Fruit fly (Drosophila melanogaster) whole organism, embryonic: Measurements from ENCODE around the gene eIF4G2.
A peak's percentile ranks its signal among the peaks of the same experiment; 100 is the strongest.

Experiments used
- Atf-2 ChIP-seq: fragments of 200-800 bp; sonication (Bioruptor generic); optimal IDR thresholded peaks from 2 replicates; lab custom pipeline; 2016; ENCODE audit warnings: missing biosample characterization, missing genetic modification characterization
- Bteb2 ChIP-seq: fragments of 200-800 bp; sonication (Bioruptor generic); optimal IDR thresholded peaks from 2 replicates; lab custom pipeline; 2016; ENCODE audit warnings: missing biosample characterization, missing genetic modification characterization
- CG10654 ChIP-seq: fragments of 200-800 bp; sonication (Bioruptor generic); optimal IDR thresholded peaks from 2 replicates; lab custom pipeline; 2016; ENCODE audit warnings: missing biosample characterization, missing genetic modification characterization
- CG10979 ChIP-seq: fragments of 200-800 bp; sonication (Bioruptor generic); optimal IDR thresholded peaks from 2 replicates; lab custom pipeline; 2018; ENCODE audit warnings: missing biosample characterization, mild to moderate bottlenecking, missing genetic modification characterization, moderate library complexity
- CG11085 ChIP-seq: fragments of 200-800 bp; sonication (Bioruptor generic); IDR thresholded peaks from 2 replicates; pipeline ENCODE4 v1.3.6; 2022; ENCODE audit warnings: missing biosample characterization, missing genetic modification characterization
- CG11093 ChIP-seq: fragments of 200-800 bp; sonication (Bioruptor generic); IDR thresholded peaks from 3 replicates; pipeline ENCODE4 v1.3.6; 2022; ENCODE audit warnings: missing biosample characterization, missing genetic modification characterization
- CG11723 ChIP-seq: fragments of 200-800 bp; sonication (Bioruptor generic); optimal IDR thresholded peaks from 2 replicates; lab custom pipeline; 2017; ENCODE audit warnings: missing biosample characterization, mild to moderate bottlenecking, missing genetic modification characterization
- CG1647 ChIP-seq: fragments of 200-800 bp; sonication (Bioruptor generic); optimal IDR thresholded peaks from 3 replicates; lab custom pipeline; 2016; ENCODE audit warnings: missing biosample characterization, missing genetic modification characterization
- CG17802 ChIP-seq: fragments of 200-800 bp; sonication (Bioruptor generic); optimal IDR thresholded peaks from 2 replicates; lab custom pipeline; 2018; ENCODE audit warnings: missing biosample characterization, mild to moderate bottlenecking, missing genetic modification characterization, moderate library complexity
- CG18764 ChIP-seq: fragments of 200-800 bp; sonication (Bioruptor generic); optimal IDR thresholded peaks from 3 replicates; lab custom pipeline; 2016; ENCODE audit warnings: missing biosample characterization, missing genetic modification characterization
- CG2129 ChIP-seq: fragments of 200-800 bp; sonication (Bioruptor generic); IDR thresholded peaks from 2 replicates; pipeline ENCODE4 v1.3.6; 2022; ENCODE audit warnings: missing biosample characterization, missing genetic modification characterization; ENCODE audit not compliant: partially characterized antibody
- CG30431 ChIP-seq: fragments of 200-800 bp; sonication (Bioruptor generic); optimal IDR thresholded peaks from 2 replicates; lab custom pipeline; 2017; ENCODE audit warnings: missing biosample characterization, missing genetic modification characterization
- CG31388 ChIP-seq: fragments of 200-800 bp; sonication (Bioruptor generic); optimal IDR thresholded peaks from 2 replicates; lab custom pipeline; 2016; ENCODE audit warnings: missing biosample characterization, missing genetic modification characterization
- CG31441 ChIP-seq: fragments of 200-800 bp; sonication (Bioruptor generic); IDR thresholded peaks from 2 replicates; pipeline ENCODE4 v1.3.6; 2022; ENCODE audit warnings: missing biosample characterization, missing genetic modification characterization
- CG32767 ChIP-seq: fragments of 200-800 bp; sonication (Bioruptor generic); IDR thresholded peaks from 2 replicates; pipeline ENCODE4 v1.3.6; 2022; ENCODE audit warnings: missing biosample characterization, missing genetic modification characterization
- CG4854 ChIP-seq: fragments of 200-800 bp; sonication (Bioruptor generic); optimal IDR thresholded peaks from 2 replicates; lab custom pipeline; 2016; ENCODE audit warnings: missing biosample characterization, missing genetic modification characterization, inconsistent platforms
- CG6813 ChIP-seq: fragments of 200-800 bp; sonication (Bioruptor generic); optimal IDR thresholded peaks from 2 replicates; lab custom pipeline; 2017; ENCODE audit warnings: missing biosample characterization, missing genetic modification characterization, mild to moderate bottlenecking, moderate library complexity, missing genetic modification reagents
- CG8290 ChIP-seq, 3 experiments: fragments of 200-800 bp; sonication (Bioruptor generic); optimal IDR thresholded peaks; 2 replicates each; lab custom pipeline; 2016 to 2019; ENCODE audit warnings: missing biosample characterization in 3 of 3, missing genetic modification characterization in 3 of 3, mild to moderate bottlenecking in 2 of 3, moderate library complexity in 1 of 3
- CG8944 ChIP-seq: fragments of 200-800 bp; sonication (Bioruptor generic); optimal IDR thresholded peaks from 3 replicates; lab custom pipeline; 2016; ENCODE audit warnings: missing biosample characterization, missing genetic modification characterization
- CG9817 ChIP-seq: fragments of 200-800 bp; sonication (Bioruptor generic); optimal IDR thresholded peaks from 2 replicates; lab custom pipeline; 2018; ENCODE audit warnings: missing biosample characterization, mild to moderate bottlenecking, missing genetic modification characterization, moderate library complexity
- Chrac-16 ChIP-seq: fragments of 200-800 bp; sonication (Bioruptor generic); optimal IDR thresholded peaks from 3 replicates; lab custom pipeline; 2016; ENCODE audit warnings: missing biosample characterization, missing genetic modification characterization
- D19A ChIP-seq: fragments of 200-800 bp; optimal IDR thresholded peaks from 3 replicates; lab custom pipeline; 2019; ENCODE audit warnings: missing biosample characterization, mild to moderate bottlenecking, missing genetic modification characterization, moderate library complexity
- Dad ChIP-seq: fragments of 200-800 bp; sonication (Bioruptor generic); optimal IDR thresholded peaks from 3 replicates; lab custom pipeline; 2016; ENCODE audit warnings: missing biosample characterization, missing genetic modification characterization
- Deaf1 ChIP-seq: fragments of 200-800 bp; optimal IDR thresholded peaks from 3 replicates; lab custom pipeline; 2019; ENCODE audit warnings: missing biosample characterization, mild to moderate bottlenecking, missing genetic modification characterization, moderate library complexity
- Dip2 ChIP-seq: fragments of 200-800 bp; sonication (Bioruptor generic); IDR thresholded peaks from 2 replicates; pipeline ENCODE4 v1.3.6; 2022; ENCODE audit warnings: missing biosample characterization, missing genetic modification characterization
- Doc2 ChIP-seq: fragments of 200-800 bp; sonication (Bioruptor generic); IDR thresholded peaks from 2 replicates; pipeline ENCODE4 v1.3.6; 2022; ENCODE audit warnings: missing biosample characterization, missing genetic modification characterization
- Fer1 ChIP-seq: fragments of 200-800 bp; sonication (Bioruptor generic); optimal IDR thresholded peaks from 2 replicates; lab custom pipeline; 2017; ENCODE audit warnings: missing biosample characterization, mild to moderate bottlenecking, missing genetic modification characterization
- H2.0 ChIP-seq: fragments of 200-800 bp; sonication (Bioruptor generic); IDR thresholded peaks from 2 replicates; pipeline ENCODE4 v1.3.6; 2022; ENCODE audit warnings: missing biosample characterization, missing genetic modification characterization
- MTF-1 ChIP-seq: fragments of 200-800 bp; sonication (Bioruptor generic); optimal IDR thresholded peaks from 2 replicates; lab custom pipeline; 2018; ENCODE audit warnings: missing biosample characterization, mild to moderate bottlenecking, missing genetic modification characterization, borderline replicate concordance
- Med ChIP-seq: fragments of 200-800 bp; sonication (Bioruptor generic); peaks from one replicate; lab custom pipeline; 2016; ENCODE audit warnings: missing biosample characterization, missing genetic modification characterization, mild to moderate bottlenecking, inconsistent platforms, moderate library complexity
- Meics ChIP-seq: fragments of 200-800 bp; sonication (Bioruptor generic); optimal IDR thresholded peaks from 2 replicates; lab custom pipeline; 2017; ENCODE audit warnings: missing biosample characterization, mild to moderate bottlenecking, missing genetic modification characterization
- Oaz ChIP-seq: fragments of 200-800 bp; sonication (Bioruptor generic); IDR thresholded peaks from 2 replicates; pipeline ENCODE4 v1.3.6; 2022; ENCODE audit warnings: missing biosample characterization, missing genetic modification characterization
- Pdp1 ChIP-seq, 2 experiments: fragments of 200-800 bp; sonication (Bioruptor generic); optimal IDR thresholded peaks; 3 replicates each; lab custom pipeline; 2016; ENCODE audit warnings: missing biosample characterization in 2 of 2, missing genetic modification characterization in 2 of 2, mild to moderate bottlenecking in 1 of 2, moderate library complexity in 1 of 2
- Side ChIP-seq: fragments of 200-800 bp; sonication (Bioruptor generic); optimal IDR thresholded peaks from 2 replicates; lab custom pipeline; 2016; ENCODE audit warnings: missing biosample characterization, missing genetic modification characterization
- Sry-β ChIP-seq: fragments of 200-800 bp; sonication (Bioruptor generic); optimal IDR thresholded peaks from 2 replicates; lab custom pipeline; 2018; ENCODE audit warnings: missing biosample characterization, mild to moderate bottlenecking, missing genetic modification characterization, moderate library complexity
- ap ChIP-seq: fragments of 200-800 bp; sonication (Bioruptor generic); IDR thresholded peaks from 2 replicates; pipeline ENCODE4 v1.3.6; 2022; ENCODE audit warnings: missing biosample characterization, missing genetic modification characterization
- ara ChIP-seq: fragments of 200-800 bp; sonication (Bioruptor generic); IDR thresholded peaks from 2 replicates; pipeline ENCODE4 v1.3.6; 2022; ENCODE audit warnings: missing biosample characterization, missing genetic modification characterization
- chif ChIP-seq, 2 experiments: fragments of 200-800 bp; sonication (Bioruptor generic); optimal IDR thresholded peaks; 3 replicates each; lab custom pipeline; 2016; ENCODE audit warnings: missing biosample characterization in 2 of 2, missing genetic modification characterization in 2 of 2
- corto ChIP-seq: fragments of 200-800 bp; sonication (Bioruptor generic); optimal IDR thresholded peaks from 2 replicates; lab custom pipeline; 2016; ENCODE audit warnings: missing biosample characterization, mild to moderate bottlenecking, missing genetic modification characterization, moderate library complexity
- en ChIP-seq: fragments of 200-800 bp; sonication (Bioruptor generic); optimal IDR thresholded peaks from 2 replicates; lab custom pipeline; 2016; ENCODE audit warnings: missing biosample characterization, missing genetic modification characterization
- fd96Cb ChIP-seq: fragments of 200-800 bp; sonication (Bioruptor generic); optimal IDR thresholded peaks from 2 replicates; lab custom pipeline; 2018; ENCODE audit warnings: missing biosample characterization, mild to moderate bottlenecking, missing genetic modification characterization, moderate library complexity
- grn ChIP-seq: fragments of 200-800 bp; sonication (Bioruptor generic); optimal IDR thresholded peaks from 3 replicates; lab custom pipeline; 2017; ENCODE audit warnings: missing biosample characterization, missing genetic modification characterization
- jing ChIP-seq: fragments of 200-800 bp; sonication (Bioruptor generic); optimal IDR thresholded peaks from 2 replicates; lab custom pipeline; 2018; ENCODE audit warnings: missing biosample characterization, mild to moderate bottlenecking, missing genetic modification characterization
- lov ChIP-seq, 2 experiments: fragments of 200-800 bp in 1 of 2; fragments of >200 bp in 1 of 2; sonication (Bioruptor generic) in 1 of 2; IDR thresholded peaks in 1 of 2; optimal IDR thresholded peaks in 1 of 2; 2 replicates in 1 of 2; 3 replicates in 1 of 2; pipeline versions ENCODE4 v1.3.6 to Lab custom; 2017 to 2022; ENCODE audit warnings: missing biosample characterization in 1 of 2, missing genetic modification characterization in 1 of 2
- nau ChIP-seq: fragments of 200-800 bp; sonication (Bioruptor generic); optimal IDR thresholded peaks from 3 replicates; lab custom pipeline; 2017; ENCODE audit warnings: missing biosample characterization, mild to moderate bottlenecking, missing genetic modification characterization, missing genetic modification reagents
- phol ChIP-seq: fragments of 200-800 bp; sonication (Bioruptor generic); optimal IDR thresholded peaks from 3 replicates; lab custom pipeline; 2018; ENCODE audit warnings: missing biosample characterization, mild to moderate bottlenecking, missing genetic modification characterization, moderate library complexity
- pzg ChIP-seq: fragments of 200-800 bp; sonication (Bioruptor generic); optimal IDR thresholded peaks from 3 replicates; lab custom pipeline; 2018; ENCODE audit warnings: missing biosample characterization, mild to moderate bottlenecking, missing genetic modification characterization, moderate library complexity
- seq ChIP-seq: fragments of 200-800 bp; sonication (Bioruptor generic); IDR thresholded peaks from 2 replicates; pipeline ENCODE4 v1.3.6; 2022; ENCODE audit warnings: missing biosample characterization, missing genetic modification characterization
- sqz ChIP-seq: fragments of 200-800 bp; sonication (Bioruptor generic); optimal IDR thresholded peaks from 3 replicates; lab custom pipeline; 2018; ENCODE audit warnings: missing biosample characterization, mild to moderate bottlenecking, missing genetic modification characterization

Gene eIF4G2

DNA sequence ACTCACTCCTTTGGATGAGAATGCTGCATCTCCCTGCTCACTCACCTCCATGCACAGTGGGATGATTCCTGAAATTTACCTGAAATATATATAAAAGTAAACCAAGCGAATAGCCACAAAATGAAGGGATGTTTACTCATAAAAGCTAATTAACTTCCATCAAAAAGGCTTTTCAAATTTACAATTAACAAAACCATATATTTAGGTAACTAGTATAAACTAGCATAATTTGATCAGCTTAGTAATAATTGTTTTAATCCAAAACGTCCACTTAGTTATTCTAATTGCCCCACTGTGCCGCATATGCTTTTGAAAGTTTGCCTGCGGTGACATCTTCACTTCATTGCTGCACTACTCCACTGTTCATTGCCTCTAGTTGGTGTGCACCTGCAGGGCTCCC, 35.1 kb downstream of the eIF4G2 start (continued):
- TF ChIP-seq nau (GFP tag; lab: Kevin White, UChicago), result peak; percentile 59
- TF ChIP-seq Dad (GFP tag; lab: Kevin White, UChicago), result peak; percentile 8
- peak; percentile 71 for TF ChIP-seq CG30431
- TF ChIP-seq Med, result peak; percentile 89
- TF ChIP-seq Bteb2 (GFP tag; lab: Kevin White, UChicago), result peak; percentile 18
- no peak for TF ChIP-seq pzg (GFP tag; lab: Kevin White, UChicago)
- TF ChIP-seq Sry-β (GFP tag; lab: Kevin White, UChicago), result no peak
- peak; percentile 76 for TF ChIP-seq CG11723 (GFP tag; lab: Kevin White, UChicago)
- peak; percentile 16 for TF ChIP-seq Meics (GFP tag; lab: Kevin White, UChicago)
- peak; percentile 40 for TF ChIP-seq CG8290 (GFP tag; optimal IDR thresholded peaks at IDR 0.05; lab: Kevin White, UChicago)
- no peak for TF ChIP-seq CG8290 (tag; optimal IDR thresholded peaks at IDR 0.05; lab: Kevin White, UChicago)
- peak; percentile 17 for TF ChIP-seq en (GFP tag; lab: Kevin White, UChicago)
- TF ChIP-seq H2.0 (GFP tag; lab: Robert Waterston, UW), result peak; percentile 57
- peak; percentile 50; the same call in 1 of the 2 replicates for TF ChIP-seq CG32767
- TF ChIP-seq lov (optimal IDR thresholded peaks at IDR 0.05; lab: Kevin White, UChicago), result no peak
- TF ChIP-seq lov (GFP tag; IDR thresholded peaks at IDR 0.05; lab: Robert Waterston, UW), result no peak
- peak; percentile 65; the same call in 2 of the 3 replicates for TF ChIP-seq CG11093 (GFP tag; lab: Robert Waterston, UW)
- peak; percentile 69 to 83 for TF ChIP-seq chif (GFP tag; optimal IDR thresholded peaks at IDR 0.05; lab: Kevin White, UChicago)
- TF ChIP-seq jing (GFP tag; lab: Kevin White, UChicago), result peak; percentile 71
- TF ChIP-seq Chrac-16 (GFP tag; lab: Kevin White, UChicago), result peak; percentile 76
- peak; percentile 91 for TF ChIP-seq phol (tag; lab: Kevin White, UChicago)
- no peak for TF ChIP-seq CG2129 (GFP tag; lab: Robert Waterston, UW)
- no peak for TF ChIP-seq grn (GFP tag; lab: Kevin White, UChicago)
- peak; percentile 48 for TF ChIP-seq CG1647 (GFP tag; lab: Kevin White, UChicago)
- peak; percentile 20 for TF ChIP-seq sqz (GFP tag; lab: Kevin White, UChicago)
- TF ChIP-seq CG31388 (GFP tag; lab: Kevin White, UChicago), result no peak
- TF ChIP-seq Oaz (GFP tag; lab: Robert Waterston, UW), result 0 out of 2 replicates have a peak, but pooled peaks have one; percentile 33
- 0 out of 2 replicates have a peak, but pooled peaks have one; percentile 5 for TF ChIP-seq Doc2 (GFP tag; lab: Robert Waterston, UW)
- TF ChIP-seq CG9817 (tag; lab: Kevin White, UChicago), result peak; percentile 55
- peak; percentile 59 for TF ChIP-seq CG6813 (GFP tag; lab: Kevin White, UChicago)
- peak; percentile 65 for TF ChIP-seq seq (GFP tag; lab: Robert Waterston, UW)
- TF ChIP-seq CG10654 (GFP tag; lab: Kevin White, UChicago), result peak; percentile 56
- peak; percentile 67; the same call in 1 of the 2 replicates for TF ChIP-seq ara
- no peak for TF ChIP-seq Dip2 (GFP tag; lab: Robert Waterston, UW)
- TF ChIP-seq CG11085, result no peak
- peak; percentile 57 for TF ChIP-seq CG18764
- peak; percentile 9 to 70 for TF ChIP-seq Pdp1 (GFP tag; optimal IDR thresholded peaks at IDR 0.05; lab: Kevin White, UChicago)
- TF ChIP-seq ap (GFP tag; lab: Robert Waterston, UW), result peak; percentile 58; the same call in 1 of the 2 replicates
- peak; percentile 39 for TF ChIP-seq Side (GFP tag; lab: Kevin White, UChicago)
- TF ChIP-seq fd96Cb (tag; lab: Kevin White, UChicago), result peak; percentile 89
- peak; percentile 92 for TF ChIP-seq CG10979 (tag; lab: Kevin White, UChicago)
- TF ChIP-seq CG31441, result peak; percentile 85
- peak; percentile 46 for TF ChIP-seq Deaf1
- TF ChIP-seq MTF-1, result peak; percentile 17
- peak; percentile 31 for TF ChIP-seq corto (GFP tag; lab: Kevin White, UChicago)
- peak; percentile 76 for TF ChIP-seq D19A (tag; lab: Kevin White, UChicago)
- peak; percentile 57 for TF ChIP-seq Atf-2 (GFP tag; lab: Kevin White, UChicago)
- TF ChIP-seq Fer1 (GFP tag; lab: Kevin White, UChicago), result peak; percentile 9
- peak; percentile 33 for TF ChIP-seq CG4854 (GFP tag; lab: Kevin White, UChicago)
- TF ChIP-seq CG8944 (GFP tag; lab: Kevin White, UChicago), result peak; percentile 10
- TF ChIP-seq CG17802 (tag; lab: Kevin White, UChicago), result peak; percentile 43
